Fruit fly (Drosophila melanogaster): ENCODE data around the gene CG12994.

CG12994 gene

dm6 chrX:17482808-17483207 lies 39.0 kb upstream of the CG12994 start (continued):
- no peak for TF ChIP-seq CG3163 (GFP tag; optimal IDR thresholded peaks at IDR 0.05)
- TF ChIP-seq zf30C (GFP tag; optimal IDR thresholded peaks at IDR 0.05): no peak
- TF ChIP-seq vnd (GFP tag; IDR thresholded peaks at IDR 0.05; ENCODE audit: partially characterized antibody): no peak
- TF ChIP-seq slp2 (GFP tag; optimal IDR thresholded peaks at IDR 0.05): no peak
- TF ChIP-seq emc (GFP tag; optimal IDR thresholded peaks at IDR 0.05): no peak
- TF ChIP-seq CoRest (tag; optimal IDR thresholded peaks at IDR 0.05): peak; percentile 35
- no peak for TF ChIP-seq ash1 (GFP tag; optimal IDR thresholded peaks at IDR 0.05)
- peak; percentile 13 for TF ChIP-seq phol (tag; optimal IDR thresholded peaks at IDR 0.05)
- peak; percentile 76 for TF ChIP-seq CG11695 (GFP tag; IDR thresholded peaks at IDR 0.05)
- TF ChIP-seq Nf-YB (GFP tag; optimal IDR thresholded peaks at IDR 0.05): no peak
- TF ChIP-seq Poxn (GFP tag; IDR thresholded peaks at IDR 0.05): no peak
- TF ChIP-seq CG34376 (GFP tag; optimal IDR thresholded peaks at IDR 0.05): no peak
- TF ChIP-seq CG14860 (GFP tag; IDR thresholded peaks at IDR 0.05; ENCODE audit: partially characterized antibody): no peak
- no peak for TF ChIP-seq Oaz (GFP tag; IDR thresholded peaks at IDR 0.05)
- TF ChIP-seq nmo (GFP tag; optimal IDR thresholded peaks at IDR 0.05): peak; percentile 16
- TF ChIP-seq PHDP (tag; optimal IDR thresholded peaks at IDR 0.05): peak; percentile 15
- TF ChIP-seq CG8281 (tag; optimal IDR thresholded peaks at IDR 0.05): no peak
- no peak for TF ChIP-seq CG8089 (GFP tag; optimal IDR thresholded peaks at IDR 0.05)
- no peak for TF ChIP-seq CG3065 (GFP tag; optimal IDR thresholded peaks at IDR 0.05)
- no peak for TF ChIP-seq hbn (GFP tag; IDR thresholded peaks at IDR 0.05; ENCODE audit: partially characterized antibody)
- no peak for TF ChIP-seq CG9609 (GFP tag; optimal IDR thresholded peaks at IDR 0.05)
- TF ChIP-seq lilli (GFP tag; optimal IDR thresholded peaks at IDR 0.05): no peak
- 0 out of 2 replicates have a peak, but pooled peaks have one; percentile 7 for TF ChIP-seq CG31224 (GFP tag; IDR thresholded peaks at IDR 0.05)
- no peak for TF ChIP-seq fru (optimal IDR thresholded peaks at IDR 0.05)
- no peak for TF ChIP-seq CG13775 (GFP tag; optimal IDR thresholded peaks at IDR 0.05)
- TF ChIP-seq YL-1 (GFP tag; optimal IDR thresholded peaks at IDR 0.05): no peak
- no peak for TF ChIP-seq sug (tag; optimal IDR thresholded peaks at IDR 0.05)
- TF ChIP-seq GATAe (GFP tag; conservative IDR thresholded peaks at IDR 0.05): no peak
- no peak for TF ChIP-seq onecut (GFP tag; IDR thresholded peaks at IDR 0.05)
- no peak for TF ChIP-seq Six4 (GFP tag; optimal IDR thresholded peaks at IDR 0.05)
- no peak for TF ChIP-seq Hey (tag; optimal IDR thresholded peaks at IDR 0.05)
- peak; percentile 51 for TF ChIP-seq Med (GFP tag)
- no peak for TF ChIP-seq D19B (GFP tag; optimal IDR thresholded peaks at IDR 0.05)
- TF ChIP-seq Aef1 (GFP tag; IDR thresholded peaks at IDR 0.05): no peak
- peak; percentile 29 for TF ChIP-seq Sox100B (GFP tag; optimal IDR thresholded peaks at IDR 0.05)
- TF ChIP-seq CG15514 (GFP tag; optimal IDR thresholded peaks at IDR 0.05): no peak
- no peak for TF ChIP-seq ftz-f1 (GFP tag; optimal IDR thresholded peaks at IDR 0.05)
- no peak for TF ChIP-seq CG10267 (tag; optimal IDR thresholded peaks at IDR 0.05)
- TF ChIP-seq CG16813 (GFP tag; IDR thresholded peaks at IDR 0.05; ENCODE audit: partially characterized antibody): no peak
- TF ChIP-seq CG17186 (GFP tag; optimal IDR thresholded peaks at IDR 0.05): no peak
- no peak for TF ChIP-seq stc (GFP tag; IDR thresholded peaks at IDR 0.05)
- TF ChIP-seq Dbx (GFP tag; IDR thresholded peaks at IDR 0.05): no peak
- no peak for TF ChIP-seq gsb-n (tag; optimal IDR thresholded peaks at IDR 0.05)
- TF ChIP-seq CG43689 (GFP tag; IDR thresholded peaks at IDR 0.05): no peak
- no peak for TF ChIP-seq jing (GFP tag; optimal IDR thresholded peaks at IDR 0.05)
- TF ChIP-seq CG16815 (GFP tag; optimal IDR thresholded peaks at IDR 0.05): no peak
- peak; percentile 3 for TF ChIP-seq CG10209 (GFP tag; optimal IDR thresholded peaks at IDR 0.05)
- TF ChIP-seq ssp (GFP tag; IDR thresholded peaks at IDR 0.05): no peak
- no peak for TF ChIP-seq CG15601 (tag; optimal IDR thresholded peaks at IDR 0.05)
- no peak for TF ChIP-seq pho (GFP tag; optimal IDR thresholded peaks at IDR 0.05)
- no peak for TF ChIP-seq prd (optimal IDR thresholded peaks at IDR 0.05)
- peak; percentile 29; the same call in 1 of the 3 replicates for TF ChIP-seq prd (GFP tag; IDR thresholded peaks at IDR 0.05)
